Fruit fly (Drosophila melanogaster) whole organism, embryonic: ENCODE data around the gene Plc21C.

Experiments
- ATbp ChIP-seq: fragments of 200-800 bp; sonication (Bioruptor generic); optimal IDR thresholded peaks from 2 replicates; lab custom pipeline; 2017; ENCODE audit warnings: missing biosample characterization, mild to moderate bottlenecking, missing genetic modification characterization, missing genetic modification reagents
- Adf1 ChIP-seq: fragments of 200-800 bp; sonication (Bioruptor generic); IDR thresholded peaks from 2 replicates; pipeline ENCODE4 v1.3.6; 2022; ENCODE audit warnings: missing biosample characterization, missing genetic modification characterization
- Aef1 ChIP-seq: fragments of 200-800 bp; sonication (Bioruptor generic); IDR thresholded peaks from 3 replicates; pipeline ENCODE4 v1.3.6; 2022; ENCODE audit warnings: missing biosample characterization, missing genetic modification characterization
- Asciz ChIP-seq: fragments of 200-800 bp; sonication (Bioruptor generic); optimal IDR thresholded peaks from 2 replicates; lab custom pipeline; 2017; ENCODE audit warnings: missing biosample characterization, mild to moderate bottlenecking, missing genetic modification characterization, missing genetic modification reagents
- Atf-2 ChIP-seq: fragments of 200-800 bp; sonication (Bioruptor generic); optimal IDR thresholded peaks from 2 replicates; lab custom pipeline; 2016; ENCODE audit warnings: missing biosample characterization, missing genetic modification characterization
- CG11696 ChIP-seq: fragments of 200-800 bp; sonication (Bioruptor generic); IDR thresholded peaks from 2 replicates; pipeline ENCODE4 v1.3.6; 2022; ENCODE audit warnings: missing biosample characterization, missing genetic modification characterization
- CG12219 ChIP-seq: fragments of 200-800 bp; sonication (Bioruptor generic); optimal IDR thresholded peaks from 3 replicates; lab custom pipeline; 2018; ENCODE audit warnings: missing biosample characterization, mild to moderate bottlenecking, missing genetic modification characterization
- CG1233 ChIP-seq: fragments of 200-800 bp; sonication (Bioruptor generic); optimal IDR thresholded peaks from 4 replicates; lab custom pipeline; 2018; ENCODE audit warnings: missing biosample characterization, mild to moderate bottlenecking, missing genetic modification characterization
- CG13287 ChIP-seq: fragments of 200-800 bp; sonication (Bioruptor generic); IDR thresholded peaks from 2 replicates; pipeline ENCODE4 v1.3.6; 2022; ENCODE audit warnings: missing biosample characterization, missing genetic modification characterization; ENCODE audit not compliant: partially characterized antibody
- CG13424 ChIP-seq: fragments of 200-800 bp; sonication (Bioruptor generic); optimal IDR thresholded peaks from 2 replicates; lab custom pipeline; 2019; ENCODE audit warnings: missing biosample characterization, mild to moderate bottlenecking, missing genetic modification characterization, moderate library complexity
- CG15696 ChIP-seq: fragments of 200-800 bp; sonication (Bioruptor generic); optimal IDR thresholded peaks from 2 replicates; lab custom pipeline; 2019; ENCODE audit warnings: missing biosample characterization, mild to moderate bottlenecking, missing genetic modification characterization, moderate library complexity
- CG18764 ChIP-seq: fragments of 200-800 bp; sonication (Bioruptor generic); optimal IDR thresholded peaks from 3 replicates; lab custom pipeline; 2016; ENCODE audit warnings: missing biosample characterization, missing genetic modification characterization
- CG4424 ChIP-seq: fragments of 200-800 bp; sonication (Bioruptor generic); optimal IDR thresholded peaks from 3 replicates; lab custom pipeline; 2016; ENCODE audit warnings: missing biosample characterization, missing genetic modification characterization
- CG4707 ChIP-seq: fragments of 200-800 bp; sonication (Bioruptor generic); optimal IDR thresholded peaks from 2 replicates; lab custom pipeline; 2018; ENCODE audit warnings: missing biosample characterization, mild to moderate bottlenecking, missing genetic modification characterization, moderate library complexity
- CG5245 ChIP-seq: fragments of 200-800 bp; sonication (Bioruptor generic); optimal IDR thresholded peaks from 3 replicates; lab custom pipeline; 2016; ENCODE audit warnings: missing biosample characterization, missing genetic modification characterization
- CG6683 ChIP-seq: fragments of 200-800 bp; sonication (Bioruptor generic); optimal IDR thresholded peaks from 2 replicates; lab custom pipeline; 2017; ENCODE audit warnings: missing biosample characterization, mild to moderate bottlenecking, missing genetic modification characterization, missing genetic modification reagents
- CG7372 ChIP-seq: fragments of 200-800 bp; sonication (Bioruptor generic); IDR thresholded peaks from 2 replicates; pipeline ENCODE4 v1.3.6; 2022; ENCODE audit warnings: missing biosample characterization, missing genetic modification characterization
- CG8281 ChIP-seq: fragments of 200-800 bp; sonication (Bioruptor generic); optimal IDR thresholded peaks from 2 replicates; lab custom pipeline; 2018; ENCODE audit warnings: missing biosample characterization, mild to moderate bottlenecking, missing genetic modification characterization, moderate library complexity
- CG8388 ChIP-seq: fragments of 200-800 bp; sonication (Bioruptor generic); optimal IDR thresholded peaks from 2 replicates; lab custom pipeline; 2019; ENCODE audit warnings: missing biosample characterization, mild to moderate bottlenecking, missing genetic modification characterization, moderate library complexity
- Drgx ChIP-seq: fragments of 200-800 bp; sonication (Bioruptor generic); IDR thresholded peaks from 2 replicates; pipeline ENCODE4 v1.3.6; 2022; ENCODE audit warnings: missing biosample characterization, missing genetic modification characterization
- HHEX ChIP-seq: fragments of 200-800 bp; sonication (Bioruptor generic); optimal IDR thresholded peaks from 3 replicates; lab custom pipeline; 2017; ENCODE audit warnings: missing biosample characterization, mild to moderate bottlenecking, missing genetic modification characterization, missing genetic modification reagents
- HmgD ChIP-seq: fragments of 200-800 bp; sonication (Bioruptor generic); optimal IDR thresholded peaks from 3 replicates; lab custom pipeline; 2016; ENCODE audit warnings: missing biosample characterization, missing genetic modification characterization
- Hr3 ChIP-seq: fragments of 200-800 bp; sonication (Bioruptor generic); optimal IDR thresholded peaks from 3 replicates; lab custom pipeline; 2016; ENCODE audit warnings: missing biosample characterization, missing genetic modification characterization
- MESR4 ChIP-seq: fragments of 200-800 bp; sonication (Bioruptor generic); optimal IDR thresholded peaks from 2 replicates; lab custom pipeline; 2018; ENCODE audit warnings: missing biosample characterization, mild to moderate bottlenecking, missing genetic modification characterization, moderate library complexity
- Meics ChIP-seq: fragments of 200-800 bp; sonication (Bioruptor generic); optimal IDR thresholded peaks from 2 replicates; lab custom pipeline; 2017; ENCODE audit warnings: missing biosample characterization, mild to moderate bottlenecking, missing genetic modification characterization
- NC2α ChIP-seq: fragments of 200-800 bp; sonication (Bioruptor generic); optimal IDR thresholded peaks from 2 replicates; lab custom pipeline; 2016; ENCODE audit warnings: missing biosample characterization, missing genetic modification characterization
- Oaz ChIP-seq: fragments of 200-800 bp; sonication (Bioruptor generic); IDR thresholded peaks from 2 replicates; pipeline ENCODE4 v1.3.6; 2022; ENCODE audit warnings: missing biosample characterization, missing genetic modification characterization
- Optix ChIP-seq: fragments of 200-800 bp; sonication (Bioruptor generic); IDR thresholded peaks from 3 replicates; pipeline ENCODE4 v1.3.6; 2022; ENCODE audit warnings: missing biosample characterization, missing genetic modification characterization
- Side ChIP-seq: fragments of 200-800 bp; sonication (Bioruptor generic); optimal IDR thresholded peaks from 2 replicates; lab custom pipeline; 2016; ENCODE audit warnings: missing biosample characterization, missing genetic modification characterization
- al ChIP-seq: fragments of 200-800 bp; sonication (Bioruptor generic); IDR thresholded peaks from 2 replicates; pipeline ENCODE4 v1.3.6; 2022; ENCODE audit warnings: missing biosample characterization, missing genetic modification characterization
- br ChIP-seq: fragments of >200 bp; optimal IDR thresholded peaks from 2 replicates; lab custom pipeline; 2017
- caup ChIP-seq: fragments of 200-800 bp; sonication (Bioruptor generic); optimal IDR thresholded peaks from 3 replicates; lab custom pipeline; 2017; ENCODE audit warnings: missing biosample characterization, mild to moderate bottlenecking, missing genetic modification characterization, moderate library complexity; ENCODE audit not compliant: severe bottlenecking
- cg ChIP-seq: fragments of 200-800 bp; sonication (Bioruptor generic); optimal IDR thresholded peaks from 3 replicates; lab custom pipeline; 2019; ENCODE audit warnings: missing biosample characterization, mild to moderate bottlenecking, missing genetic modification characterization, moderate library complexity
- croc ChIP-seq: fragments of 200-800 bp; sonication (Bioruptor generic); conservative IDR thresholded peaks from 3 replicates; pipeline ENCODE4 v1.3.6; 2022; ENCODE audit warnings: missing biosample characterization, missing genetic modification characterization
- gt ChIP-seq: fragments of 200-800 bp; sonication (Bioruptor generic); IDR thresholded peaks from 2 replicates; pipeline ENCODE4 v1.3.6; 2022; ENCODE audit warnings: missing biosample characterization, missing genetic modification characterization
- h ChIP-seq: fragments of >200 bp; optimal IDR thresholded peaks from 2 replicates; lab custom pipeline; 2017
- knrl ChIP-seq: fragments of 200-800 bp; sonication (Bioruptor generic); IDR thresholded peaks from 3 replicates; pipeline ENCODE4 v1.3.6; 2022; ENCODE audit warnings: missing biosample characterization, missing genetic modification characterization; ENCODE audit not compliant: partially characterized antibody
- lola ChIP-seq, 3 experiments: fragments of >200 bp in 2 of 3; fragments of 200-800 bp in 1 of 3; sonication (Bioruptor generic) in 1 of 3; optimal IDR thresholded peaks; 2 replicates each; lab custom pipeline; 2017 to 2019; ENCODE audit warnings: missing biosample characterization in 3 of 3, missing genetic modification characterization in 3 of 3, mild to moderate bottlenecking in 1 of 3, moderate library complexity in 1 of 3
- luna ChIP-seq: fragments of 200-800 bp; sonication (Bioruptor generic); optimal IDR thresholded peaks from 2 replicates; lab custom pipeline; 2016; ENCODE audit warnings: missing biosample characterization, missing genetic modification characterization
- nerfin-1 ChIP-seq: fragments of 200-800 bp; sonication (Bioruptor generic); optimal IDR thresholded peaks from 3 replicates; lab custom pipeline; 2019; ENCODE audit warnings: missing biosample characterization, mild to moderate bottlenecking, missing genetic modification characterization, moderate library complexity
- otp ChIP-seq: fragments of 200-800 bp; sonication (Bioruptor generic); IDR thresholded peaks from 3 replicates; pipeline ENCODE4, ENCODE4 v1.3.6; 2022; ENCODE audit warnings: missing biosample characterization, missing genetic modification characterization
- pan ChIP-seq, 4 experiments: fragments of >200 bp in 3 of 4; fragments of 200-800 bp in 1 of 4; sonication (Bioruptor generic) in 1 of 4; optimal IDR thresholded peaks in 3 of 4; IDR thresholded peaks in 1 of 4; 2 replicates each; pipeline versions ENCODE4 v1.3.6 to Lab custom; 2017 to 2022; ENCODE audit warnings: missing biosample characterization in 2 of 4, missing genetic modification characterization in 2 of 4, mixed read lengths in 1 of 4
- pb ChIP-seq: fragments of 200-800 bp; sonication (Bioruptor generic); optimal IDR thresholded peaks from 3 replicates; lab custom pipeline; 2016; ENCODE audit warnings: missing biosample characterization, missing genetic modification characterization
- sc ChIP-seq, 3 experiments: fragments of >200 bp in 2 of 3; fragments of 200-800 bp in 1 of 3; sonication (Bioruptor generic) in 1 of 3; optimal IDR thresholded peaks; 2 replicates in 2 of 3; 3 replicates in 1 of 3; lab custom pipeline; 2017; ENCODE audit warnings: mild to moderate bottlenecking in 1 of 3, missing biosample characterization in 1 of 3, missing genetic modification characterization in 1 of 3, missing genetic modification reagents in 1 of 3
- schlank ChIP-seq: fragments of 200-800 bp; sonication (Bioruptor generic); optimal IDR thresholded peaks from 2 replicates; lab custom pipeline; 2018; ENCODE audit warnings: missing biosample characterization, mild to moderate bottlenecking, missing genetic modification characterization
- sens ChIP-seq: fragments of 200-800 bp; sonication (Bioruptor generic); peaks from one replicate; lab custom pipeline; 2016; ENCODE audit warnings: missing biosample characterization, missing genetic modification characterization
- shn ChIP-seq: fragments of 200-800 bp; sonication (Bioruptor generic); optimal IDR thresholded peaks from 3 replicates; lab custom pipeline; 2016; ENCODE audit warnings: missing biosample characterization, missing genetic modification characterization
- z ChIP-seq: fragments of 200-800 bp; sonication (Bioruptor generic); IDR thresholded peaks from 3 replicates; pipeline ENCODE4 v1.3.6; 2022; ENCODE audit warnings: missing biosample characterization, missing genetic modification characterization

The Plc21C gene

DNA sequence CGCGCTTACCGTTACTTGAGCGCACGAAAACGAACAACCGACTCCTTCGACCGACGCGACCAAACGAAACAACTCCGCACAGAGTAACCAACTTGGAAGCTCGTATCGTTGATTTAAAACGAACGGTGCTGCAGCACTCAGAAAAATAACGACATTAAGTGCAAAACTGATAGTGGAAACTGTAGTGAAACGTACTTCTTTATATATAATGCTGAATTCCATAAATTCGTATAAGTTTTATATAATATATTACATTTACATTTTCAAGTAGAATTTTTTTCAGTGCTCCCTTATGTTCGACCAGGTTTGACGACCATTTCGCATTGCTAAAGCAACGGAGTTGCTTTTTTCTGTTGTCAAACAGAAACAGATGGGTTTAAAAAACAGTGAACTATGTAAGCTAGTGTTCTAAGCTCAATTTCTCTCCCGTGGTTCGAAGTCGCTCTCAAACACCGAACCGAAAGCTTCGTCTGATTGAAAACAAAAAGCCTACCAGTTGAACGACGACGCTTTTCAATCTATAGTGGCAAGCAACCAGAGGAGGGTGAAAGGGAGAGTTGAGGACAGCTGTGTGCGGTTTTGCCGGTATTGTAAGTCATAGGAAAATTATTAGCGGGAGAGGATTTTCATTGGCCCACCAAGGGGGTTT lies 38.2 kb upstream of the Plc21C start, which contains the start of gene CG17075:
Gene CG17075 (minus strand): TSS at position 65 of the 649 bp plus-strand sequence.
- TF ChIP-seq Atf-2 (GFP tag; lab: Kevin White, UChicago): peak; percentile 63
- TF ChIP-seq pan (optimal IDR thresholded peaks at IDR 0.05; lab: Kevin White, UChicago): no peak
- TF ChIP-seq pan (GFP tag; optimal IDR thresholded peaks at IDR 0.05 in 1 of 2, IDR thresholded peaks at IDR 0.05 in 1 of 2): peak in 1 of 2 experiments; percentile 97
- TF ChIP-seq Hr3 (GFP tag; lab: Kevin White, UChicago): peak; percentile 93
- peak; percentile 72 for TF ChIP-seq CG8281 (tag; lab: Kevin White, UChicago)
- peak; percentile 96 for TF ChIP-seq sens (GFP tag; lab: Kevin White, UChicago)
- TF ChIP-seq otp: peak; percentile 84
- TF ChIP-seq CG13287: peak; percentile 20; the same call in 1 of the 2 replicates
- peak; percentile 79 for TF ChIP-seq croc
- TF ChIP-seq HHEX (GFP tag; lab: Kevin White, UChicago): peak; percentile 96
- TF ChIP-seq nerfin-1 (tag; lab: Kevin White, UChicago): peak; percentile 71
- TF ChIP-seq CG8388 (GFP tag; lab: Kevin White, UChicago): peak; percentile 91
- no peak for TF ChIP-seq luna (GFP tag; lab: Kevin White, UChicago)
- no peak for TF ChIP-seq h (lab: Kevin White, UChicago)
- peak; percentile 80 for TF ChIP-seq Adf1 (GFP tag; lab: Robert Waterston, UW)
- peak; percentile 95 for TF ChIP-seq CG13424 (tag; lab: Kevin White, UChicago)
- peak; percentile 87 for TF ChIP-seq schlank (tag; lab: Kevin White, UChicago)
- peak; percentile 96 for TF ChIP-seq Aef1 (GFP tag; lab: Robert Waterston, UW)
- TF ChIP-seq lola (GFP tag; optimal IDR thresholded peaks at IDR 0.05; lab: Kevin White, UChicago): peak in 1 of 3 experiments; percentile 69
- TF ChIP-seq sc (optimal IDR thresholded peaks at IDR 0.05; lab: Kevin White, UChicago): no peak
- TF ChIP-seq sc (GFP tag; optimal IDR thresholded peaks at IDR 0.05; lab: Kevin White, UChicago): peak; percentile 76
- TF ChIP-seq shn: peak; percentile 48
- TF ChIP-seq HmgD (GFP tag; lab: Kevin White, UChicago): no peak
- peak; percentile 95 for TF ChIP-seq Asciz (GFP tag; lab: Kevin White, UChicago)
- peak; percentile 95 for TF ChIP-seq Drgx
- peak; percentile 89 for TF ChIP-seq Optix (GFP tag; lab: Robert Waterston, UW)
- no peak; the same call in 2 of the 3 replicates for TF ChIP-seq z (GFP tag; lab: Robert Waterston, UW)
- no peak for TF ChIP-seq br (lab: Kevin White, UChicago)
- peak; percentile 88 for TF ChIP-seq CG18764
- peak; percentile 92 for TF ChIP-seq CG5245 (GFP tag; lab: Kevin White, UChicago)
- peak; percentile 92 for TF ChIP-seq CG1233 (GFP tag; lab: Kevin White, UChicago)
- TF ChIP-seq CG11696 (GFP tag; lab: Robert Waterston, UW): peak; percentile 77
- peak; percentile 27 for TF ChIP-seq MESR4 (GFP tag; lab: Kevin White, UChicago)
- peak; percentile 91 for TF ChIP-seq al (GFP tag; lab: Robert Waterston, UW)
- peak; percentile 88 for TF ChIP-seq CG12219
- peak; percentile 52 for TF ChIP-seq Side (GFP tag; lab: Kevin White, UChicago)
- TF ChIP-seq knrl: no peak
- peak; percentile 92 for TF ChIP-seq CG4424 (GFP tag; lab: Kevin White, UChicago)
- peak; percentile 94 for TF ChIP-seq CG7372 (GFP tag; lab: Robert Waterston, UW)
- TF ChIP-seq pb (GFP tag; lab: Kevin White, UChicago): peak; percentile 42
- TF ChIP-seq NC2α (GFP tag; lab: Kevin White, UChicago): no peak
- peak; percentile 95 for TF ChIP-seq CG6683 (GFP tag; lab: Kevin White, UChicago)
- TF ChIP-seq gt (GFP tag; lab: Robert Waterston, UW): peak; percentile 65; the same call in 1 of the 2 replicates
- TF ChIP-seq CG15696: peak; percentile 55
- TF ChIP-seq CG4707 (GFP tag; lab: Kevin White, UChicago): peak; percentile 79
- TF ChIP-seq Oaz: peak; percentile 97
- peak; percentile 97 for TF ChIP-seq Meics
- peak; percentile 96 for TF ChIP-seq caup (GFP tag; lab: Kevin White, UChicago)
- TF ChIP-seq cg (GFP tag; lab: Kevin White, UChicago): no peak
- peak; percentile 96 for TF ChIP-seq ATbp (GFP tag; lab: Kevin White, UChicago)
